Fruit fly (Drosophila melanogaster): ENCODE data around the gene dls.

DNA sequence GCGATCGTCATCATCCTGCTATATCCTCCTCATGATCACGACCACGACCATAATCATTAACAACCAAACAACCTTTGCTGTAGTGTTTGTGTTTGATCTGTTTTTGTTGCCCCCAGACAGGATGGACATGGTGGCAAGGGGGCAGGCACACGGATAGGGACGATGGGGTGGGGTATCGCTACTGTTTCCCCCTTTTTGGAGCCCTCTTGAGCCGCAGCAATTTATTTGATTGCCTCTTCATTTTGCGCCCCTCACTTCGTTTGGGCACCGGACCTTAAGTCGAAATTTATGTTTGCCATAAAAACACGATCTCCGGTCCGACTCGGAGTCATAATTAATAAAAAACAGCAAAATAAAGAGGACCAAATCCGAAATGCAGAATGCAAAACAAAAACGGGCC lies 14.7 kb downstream of the dls start:
- TF ChIP-seq Blimp-1 (GFP tag; optimal IDR thresholded peaks at IDR 0.05) (no peak), cyc (GFP tag; optimal IDR thresholded peaks at IDR 0.05) (no peak), Eip93F (GFP tag; optimal IDR thresholded peaks at IDR 0.05) (no peak), CG10669 (GFP tag; optimal IDR thresholded peaks at IDR 0.05) (no peak), CG16779 (tag; optimal IDR thresholded peaks at IDR 0.05) (no peak), CG34406 (GFP tag; optimal IDR thresholded peaks at IDR 0.05) (no peak)
